Worm (Caenorhabditis elegans) whole organism, L3 larva: Measurements from ENCODE around the gene srh-269.

Experiments used
- R02D3.7 ChIP-seq: fragments of 150-350 bp; optimal IDR thresholded peaks from 2 replicates; lab custom pipeline; 2014; ENCODE audit warnings: missing biosample characterization, missing genetic modification characterization
- ZK546.5 ChIP-seq: sonication (generic microtip); optimal IDR thresholded peaks from 2 replicates; lab custom pipeline; 2017; ENCODE audit warnings: missing biosample characterization, missing genetic modification characterization
- aly-2 ChIP-seq: fragments of 150-350 bp; optimal IDR thresholded peaks from 2 replicates; lab custom pipeline; 2014; ENCODE audit warnings: missing biosample characterization, missing genetic modification characterization
- ama-1 ChIP-seq: fragments of 150-350 bp; optimal IDR thresholded peaks from 2 replicates; lab custom pipeline; 2018
- ceh-16 ChIP-seq: sonication (generic microtip); optimal IDR thresholded peaks from 2 replicates; lab custom pipeline; 2017; ENCODE audit warnings: missing biosample characterization, missing genetic modification characterization
- ceh-28 ChIP-seq: fragments of 150-350 bp; optimal IDR thresholded peaks from 2 replicates; lab custom pipeline; 2014; ENCODE audit warnings: missing biosample characterization, missing genetic modification reagents, missing genetic modification characterization
- ceh-9 ChIP-seq: sonication (generic microtip); optimal IDR thresholded peaks from 2 replicates; lab custom pipeline; 2018; ENCODE audit warnings: missing biosample characterization, missing genetic modification characterization
- daf-12 ChIP-seq: fragments of 150-350 bp; optimal IDR thresholded peaks from 2 replicates; lab custom pipeline; 2014; ENCODE audit warnings: missing biosample characterization, missing genetic modification reagents, missing genetic modification characterization
- egl-27 ChIP-seq: sonication (generic microtip); optimal IDR thresholded peaks from 4 replicates; lab custom pipeline; 2017; ENCODE audit warnings: missing biosample characterization, missing genetic modification reagents, missing genetic modification characterization
- elt-1 ChIP-seq: fragments of 150-350 bp; optimal IDR thresholded peaks from 2 replicates; lab custom pipeline; 2014; ENCODE audit warnings: missing biosample characterization, missing genetic modification characterization
- elt-2 ChIP-seq: sonication (generic microtip); optimal IDR thresholded peaks from 2 replicates; lab custom pipeline; 2016; ENCODE audit warnings: missing genetic modification reagents, mild to moderate bottlenecking, missing genetic modification characterization, missing compliant biosample characterization
- elt-3 ChIP-seq, 3 experiments: fragments of 150-350 bp in 1 of 3; sonication (generic microtip) in 2 of 3; optimal IDR thresholded peaks; 2 replicates in 2 of 3; 4 replicates in 1 of 3; lab custom pipeline; 2014 to 2017; ENCODE audit warnings: missing biosample characterization in 3 of 3, missing genetic modification characterization in 3 of 3
- fkh-10 ChIP-seq: sonication (generic microtip); optimal IDR thresholded peaks from 2 replicates; lab custom pipeline; 2017; ENCODE audit warnings: missing biosample characterization, missing genetic modification reagents, missing genetic modification characterization
- hmg-11 ChIP-seq: sonication (generic microtip); optimal IDR thresholded peaks from 2 replicates; lab custom pipeline; 2016; ENCODE audit warnings: missing genetic modification characterization, missing compliant biosample characterization
- jun-1 ChIP-seq: fragments of 150-350 bp; optimal IDR thresholded peaks from 2 replicates; lab custom pipeline; 2014; ENCODE audit warnings: missing biosample characterization, missing genetic modification reagents, missing genetic modification characterization
- lin-15B ChIP-seq: fragments of 150-350 bp; optimal IDR thresholded peaks from 2 replicates; lab custom pipeline; 2014; ENCODE audit warnings: missing biosample characterization, missing genetic modification characterization
- lin-39 ChIP-seq: fragments of 150-350 bp; optimal IDR thresholded peaks from 2 replicates; lab custom pipeline; 2018; ENCODE audit warnings: missing biosample characterization, missing genetic modification reagents, missing genetic modification characterization
- lsy-12 ChIP-seq: sonication (generic microtip); optimal IDR thresholded peaks from 2 replicates; lab custom pipeline; 2016; ENCODE audit warnings: mild to moderate bottlenecking, missing genetic modification characterization, missing compliant biosample characterization
- mdl-1 ChIP-seq: fragments of 150-350 bp; optimal IDR thresholded peaks from 2 replicates; lab custom pipeline; 2014; ENCODE audit warnings: missing biosample characterization, missing genetic modification characterization
- mml-1 ChIP-seq: fragments of 150-350 bp; sonication (generic microtip); optimal IDR thresholded peaks from 3 replicates; lab custom pipeline; 2014; ENCODE audit warnings: missing biosample characterization, missing genetic modification characterization
- nhr-11 ChIP-seq: fragments of 150-350 bp; optimal IDR thresholded peaks from 2 replicates; lab custom pipeline; 2014; ENCODE audit warnings: missing biosample characterization, missing genetic modification characterization
- nhr-12 ChIP-seq: fragments of 150-350 bp; optimal IDR thresholded peaks from 2 replicates; lab custom pipeline; 2014; ENCODE audit warnings: missing biosample characterization, missing genetic modification characterization
- nhr-23 ChIP-seq: fragments of 150-350 bp; optimal IDR thresholded peaks from 2 replicates; lab custom pipeline; 2014; ENCODE audit warnings: missing biosample characterization, missing genetic modification reagents, missing genetic modification characterization
- nhr-237 ChIP-seq: fragments of 150-350 bp; optimal IDR thresholded peaks from 2 replicates; lab custom pipeline; 2014; ENCODE audit warnings: missing biosample characterization, missing genetic modification characterization
- nhr-25 ChIP-seq: sonication (generic microtip); optimal IDR thresholded peaks from 2 replicates; lab custom pipeline; 2017; ENCODE audit warnings: missing biosample characterization, missing genetic modification characterization
- nhr-28 ChIP-seq: fragments of 150-350 bp; optimal IDR thresholded peaks from 2 replicates; lab custom pipeline; 2014; ENCODE audit warnings: missing biosample characterization, missing genetic modification characterization
- nhr-43 ChIP-seq: sonication (generic microtip); optimal IDR thresholded peaks from 2 replicates; lab custom pipeline; 2016; ENCODE audit warnings: mild to moderate bottlenecking, missing genetic modification characterization, missing compliant biosample characterization; ENCODE audit not compliant: poor library complexity, severe bottlenecking
- nhr-67 ChIP-seq: fragments of 150-350 bp; optimal IDR thresholded peaks from 2 replicates; lab custom pipeline; 2014; ENCODE audit warnings: missing biosample characterization, missing genetic modification characterization
- nhr-76 ChIP-seq: fragments of 150-350 bp; sonication (generic microtip); optimal IDR thresholded peaks from 5 replicates; lab custom pipeline; 2014; ENCODE audit warnings: missing biosample characterization, missing genetic modification characterization
- nhr-77 ChIP-seq: fragments of 150-350 bp; optimal IDR thresholded peaks from 2 replicates; lab custom pipeline; 2014; ENCODE audit warnings: missing biosample characterization, missing genetic modification characterization
- pha-4 ChIP-seq: fragments of 150-350 bp; optimal IDR thresholded peaks from 2 replicates; lab custom pipeline; 2014; ENCODE audit warnings: missing biosample characterization, missing genetic modification reagents, missing genetic modification characterization
- pqm-1 ChIP-seq: fragments of 150-350 bp; optimal IDR thresholded peaks from 2 replicates; lab custom pipeline; 2017; ENCODE audit warnings: missing biosample characterization, missing genetic modification characterization, inconsistent platforms
- unc-39 ChIP-seq: sonication (generic microtip); optimal IDR thresholded peaks from 4 replicates; lab custom pipeline; 2017; ENCODE audit warnings: missing biosample characterization, missing genetic modification characterization
- zag-1 ChIP-seq: fragments of 150-350 bp; optimal IDR thresholded peaks from 2 replicates; lab custom pipeline; 2014; ENCODE audit warnings: missing biosample characterization, missing genetic modification characterization
- ztf-4 ChIP-seq: fragments of 150-350 bp; optimal IDR thresholded peaks from 2 replicates; lab custom pipeline; 2014; ENCODE audit warnings: missing biosample characterization, missing genetic modification characterization

srh-269 gene

ce11 chrV:16627962-16628361 is 36.1 kb upstream of the srh-269 start, which contains the start of gene oac-53:
Gene oac-53, minus strand, starts transcription at chrV:16627970.
- TF ChIP-seq elt-2 (tag; lab: Kevin White, UChicago) = peak; percentile 73
- TF ChIP-seq nhr-67 = no peak
- peak; percentile 19 for TF ChIP-seq pqm-1 (tag; lab: Kevin White, UChicago)
- TF ChIP-seq, all 47 proteins: peak for 2

ce11 chrV:16622754-16623261 is 31.0 kb upstream of the srh-269 start, which contains the start of gene Y70C5A.2:
Gene Y70C5A.2, minus strand, starts transcription at chrV:16623211.
- TF ChIP-seq nhr-25 (tag; lab: Kevin White, UChicago) = no peak
- no peak for TF ChIP-seq egl-27 (tag; lab: Kevin White, UChicago)
- no peak for TF ChIP-seq lin-39 (tag; lab: Kevin White, UChicago)
- TF ChIP-seq ztf-4 (tag; lab: Kevin White, UChicago) = no peak
- TF ChIP-seq nhr-23 = no peak
- no peak for TF ChIP-seq lsy-12
- TF ChIP-seq elt-3 (tag; optimal IDR thresholded peaks at IDR 0.05; lab: Kevin White, UChicago) = no peak
- TF ChIP-seq nhr-11 (tag; lab: Kevin White, UChicago) = no peak
- no peak for TF ChIP-seq nhr-237 (tag; lab: Kevin White, UChicago)
- TF ChIP-seq zag-1 = no peak
- no peak for TF ChIP-seq nhr-77 (tag; lab: Kevin White, UChicago)
- TF ChIP-seq nhr-67 = no peak
- no peak for TF ChIP-seq fkh-10
- TF ChIP-seq ceh-9 = no peak
- TF ChIP-seq mml-1 = no peak

DNA sequence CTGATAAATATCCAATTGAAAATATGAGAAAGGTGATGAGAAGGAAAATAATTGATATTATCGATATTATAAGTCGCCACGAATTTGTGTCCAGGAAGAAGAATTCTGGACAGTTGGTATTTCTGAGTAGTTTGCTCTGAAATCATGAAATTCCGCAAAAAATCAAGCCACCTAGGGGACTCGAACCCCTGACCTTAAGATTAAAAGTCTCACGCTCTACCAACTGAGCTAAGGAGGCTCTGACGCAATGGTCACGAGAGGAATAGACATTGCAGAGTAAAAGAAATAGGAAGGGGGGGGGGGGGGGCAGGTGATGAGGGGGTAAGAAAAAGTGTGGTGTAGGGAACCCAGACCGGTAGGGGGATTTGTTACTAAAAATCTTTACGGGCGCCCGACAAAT is 30.1 kb upstream of the srh-269 start:
- TF ChIP-seq nhr-25 (tag; lab: Kevin White, UChicago) (no peak), elt-2 (tag; lab: Kevin White, UChicago) (peak; percentile 18)

- peak; percentile 30 for TF ChIP-seq pqm-1 (tag; lab: Kevin White, UChicago)
- peak; percentile 19 for TF ChIP-seq pha-4
- TF ChIP-seq nhr-23 = no peak
- TF ChIP-seq nhr-237 (tag; lab: Kevin White, UChicago) = no peak
- no peak for TF ChIP-seq hmg-11 (tag; lab: Kevin White, UChicago)
- no peak for TF ChIP-seq lin-15B (tag; lab: Kevin White, UChicago)
- no peak for TF ChIP-seq nhr-67
- no peak for TF ChIP-seq lin-39 (tag; lab: Kevin White, UChicago)
- peak; percentile 60 for TF ChIP-seq elt-2 (tag; lab: Kevin White, UChicago)
- TF ChIP-seq mml-1 = no peak
- no peak for TF ChIP-seq nhr-12
- no peak for TF ChIP-seq nhr-43 (tag; lab: Kevin White, UChicago)
- no peak for TF ChIP-seq unc-39 (tag; lab: Kevin White, UChicago)
- TF ChIP-seq nhr-28 (tag; lab: Kevin White, UChicago) = no peak
- no peak for TF ChIP-seq egl-27 (tag; lab: Kevin White, UChicago)
- no peak for TF ChIP-seq daf-12
- TF ChIP-seq nhr-76 (tag; lab: Kevin White, UChicago) = no peak
- TF ChIP-seq ceh-28 = no peak
- no peak for TF ChIP-seq ceh-9
Measured at ce11 chrV:16620874-16621273, 29.0 kb upstream of the srh-269 start, which contains the start of gene Y70C5A.3. Gene Y70C5A.3, minus strand, starts transcription at chrV:16620923.

- no peak for TF ChIP-seq nhr-76 (tag; lab: Kevin White, UChicago)
- no peak for TF ChIP-seq nhr-77 (tag; lab: Kevin White, UChicago)
- no peak for TF ChIP-seq ZK546.5
- no peak for TF ChIP-seq unc-39 (tag; lab: Kevin White, UChicago)
- TF ChIP-seq aly-2 (tag; lab: Kevin White, UChicago) = no peak
- no peak for TF ChIP-seq lsy-12
- TF ChIP-seq jun-1 (tag; lab: Kevin White, UChicago) = no peak
- no peak for TF ChIP-seq ama-1
- no peak for TF ChIP-seq mdl-1 (tag; lab: Kevin White, UChicago)
- TF ChIP-seq ztf-4 (tag; lab: Kevin White, UChicago) = no peak
- TF ChIP-seq mml-1 = no peak
- TF ChIP-seq lin-39 (tag; lab: Kevin White, UChicago) = no peak
- no peak for TF ChIP-seq elt-3 (tag; optimal IDR thresholded peaks at IDR 0.05; lab: Kevin White, UChicago)
- TF ChIP-seq ceh-16 (tag; lab: Kevin White, UChicago) = no peak
- no peak for TF ChIP-seq hmg-11 (tag; lab: Kevin White, UChicago)
- no peak for TF ChIP-seq nhr-12
- TF ChIP-seq R02D3.7 (tag; lab: Kevin White, UChicago) = no peak
- no peak for TF ChIP-seq elt-1 (tag; lab: Kevin White, UChicago)
- no peak for TF ChIP-seq pqm-1 (tag; lab: Kevin White, UChicago)
Measured at ce11 chrV:16617462-16617861, 25.6 kb upstream of the srh-269 start, which contains the start of gene Y70C5A.4. Gene Y70C5A.4, plus strand, starts transcription at chrV:16617762.
